Fruit fly (Drosophila melanogaster): ENCODE data around the gene CG15629.

The CG15629 gene

DNA sequence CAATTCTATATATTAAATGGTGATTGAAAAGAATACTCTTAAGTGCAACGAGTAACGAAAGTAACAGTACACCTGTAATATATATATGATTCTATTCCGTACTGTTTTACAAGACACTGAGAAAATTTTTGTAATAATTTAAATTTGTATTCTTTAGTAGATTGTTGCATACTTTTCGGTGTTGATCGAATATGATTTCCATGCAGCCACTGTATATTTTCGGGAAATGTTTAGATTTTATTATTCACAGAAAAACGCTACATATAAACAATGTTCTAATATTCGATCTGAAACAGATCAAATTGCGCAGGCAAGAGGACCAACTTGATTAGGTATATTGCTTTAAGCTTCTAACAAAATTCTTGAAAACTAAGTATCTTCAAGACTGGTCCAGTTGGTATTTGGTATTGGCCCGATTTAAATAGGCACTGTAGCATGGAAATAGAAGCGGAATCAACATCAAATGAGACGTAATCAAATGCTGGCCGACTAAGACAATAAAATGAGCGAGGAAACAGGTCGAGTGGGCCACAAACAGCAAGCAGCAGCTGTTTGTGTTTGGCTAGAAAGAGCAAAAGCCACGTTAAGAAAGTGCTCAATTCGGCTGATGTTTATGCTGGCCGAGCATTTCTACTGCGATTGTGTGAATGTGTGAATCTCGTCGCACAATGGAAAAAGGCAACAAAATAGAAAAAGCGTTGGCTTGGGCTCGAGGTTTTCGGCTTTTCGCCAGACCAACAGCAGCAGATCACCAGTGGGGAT lies at the start of gene CG15629:
CG15629 (plus strand) TSS at position 749 of the 762 bp plus-strand sequence.
- TF ChIP-seq CG17801 (GFP tag; optimal IDR thresholded peaks at IDR 0.05; ENCODE audit: partially characterized antibody): no peak

dm6 chr2L:4793780-4794523 lies 18.9 kb upstream of the CG15629 start, which contains the start of gene fipi:
Gene fipi (minus strand): TSS chr2L:4794044.
- TF ChIP-seq CG17801 (GFP tag; optimal IDR thresholded peaks at IDR 0.05; ENCODE audit: partially characterized antibody): no peak

dm6 chr2L:4794524-4794804 lies 18.3 kb upstream of the CG15629 start, which contains the start of gene CG3294:
Gene CG3294 (plus strand): TSS chr2L:4794549.
- TF ChIP-seq CG17801 (GFP tag; optimal IDR thresholded peaks at IDR 0.05; ENCODE audit: partially characterized antibody): no peak

DNA sequence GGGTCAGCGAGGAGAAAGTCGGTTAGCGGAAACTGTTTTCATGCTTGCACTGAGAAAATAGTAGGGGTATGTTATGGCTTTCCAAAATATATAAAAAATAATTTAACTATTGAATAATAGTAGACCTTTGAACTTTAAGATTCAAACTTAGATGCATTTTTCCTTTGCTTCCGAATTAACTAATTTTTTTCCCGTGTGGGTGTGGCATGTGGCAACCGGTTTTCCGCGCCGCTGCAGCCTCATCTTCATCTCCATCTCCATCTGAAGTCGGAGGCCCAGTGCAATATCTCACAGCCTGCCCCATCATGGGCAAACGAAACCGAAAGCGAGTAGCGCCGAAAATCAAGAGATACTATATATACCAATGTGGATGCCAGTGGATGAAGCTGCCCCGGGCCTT lies 15.2 kb upstream of the CG15629 start:
- TF ChIP-seq CG17801 (GFP tag; optimal IDR thresholded peaks at IDR 0.05; ENCODE audit: partially characterized antibody): no peak

DNA sequence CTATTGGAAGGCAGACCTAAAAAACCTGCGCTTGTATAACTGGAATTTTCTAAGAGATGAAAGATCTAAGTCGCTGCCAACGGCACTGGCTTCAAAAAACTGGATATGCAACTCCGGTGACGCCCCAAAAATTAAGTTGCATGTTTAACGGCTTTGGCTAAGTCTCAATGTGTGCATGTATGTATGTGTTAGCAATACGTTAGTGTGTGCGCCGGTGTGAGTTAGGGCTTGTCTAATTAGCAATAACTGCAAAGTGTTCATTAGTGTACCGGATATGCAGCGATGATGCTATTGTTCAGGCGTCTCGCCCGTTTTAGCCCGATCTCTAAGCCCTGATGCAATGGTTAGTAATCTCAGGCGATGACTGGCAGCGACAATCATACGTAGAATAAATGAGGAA lies 13.9 kb upstream of the CG15629 start:
- TF ChIP-seq CG17801 (GFP tag; optimal IDR thresholded peaks at IDR 0.05; ENCODE audit: partially characterized antibody): no peak

- TF ChIP-seq CG17801 (GFP tag; optimal IDR thresholded peaks at IDR 0.05; ENCODE audit: partially characterized antibody): no peak
Observed at dm6 chr2L:4800033-4800432, 12.8 kb upstream of the CG15629 start.

dm6 chr2L:4801705-4802216 lies 11.0 kb upstream of the CG15629 start, which contains the start of gene slf:
Gene slf (minus strand): TSS chr2L:4801923.
- TF ChIP-seq CG17801 (GFP tag; optimal IDR thresholded peaks at IDR 0.05; ENCODE audit: partially characterized antibody): no peak

- no peak for TF ChIP-seq CG17801 (GFP tag; optimal IDR thresholded peaks at IDR 0.05; ENCODE audit: partially characterized antibody)
Observed at dm6 chr2L:4806109-4806508, 6.7 kb upstream of the CG15629 start.

- TF ChIP-seq CG17801 (GFP tag; optimal IDR thresholded peaks at IDR 0.05; ENCODE audit: partially characterized antibody): no peak
Observed at dm6 chr2L:4807953-4808604, 4.7 kb upstream of the CG15629 start.

DNA sequence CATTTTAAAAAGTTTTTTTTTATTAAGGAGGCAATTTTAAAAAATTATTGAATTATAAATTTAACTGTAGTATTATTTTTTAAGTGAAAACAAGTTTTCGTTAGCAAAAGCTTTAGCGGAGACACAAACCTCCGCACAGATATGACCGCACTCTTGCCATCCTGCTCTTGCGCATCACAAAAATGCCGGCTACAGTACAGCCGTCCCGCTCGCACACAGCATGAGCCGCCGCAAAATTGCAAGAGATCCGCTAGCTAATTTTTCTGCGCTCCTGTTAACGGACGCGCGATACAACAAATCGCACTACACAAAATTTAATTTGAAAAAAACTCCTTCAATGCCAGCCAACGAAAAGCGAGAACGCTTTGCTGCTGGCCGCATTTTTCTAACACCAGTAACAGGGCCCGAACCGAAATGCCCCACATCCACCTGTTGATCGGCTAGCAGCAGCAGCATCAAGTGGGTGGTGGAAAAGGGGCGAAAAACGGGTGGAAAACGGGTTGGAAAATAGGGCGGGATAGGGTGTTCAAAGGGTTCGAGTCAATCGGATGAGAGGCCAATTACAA lies 2.7 kb upstream of the CG15629 start:
- TF ChIP-seq CG17801 (GFP tag; optimal IDR thresholded peaks at IDR 0.05; ENCODE audit: partially characterized antibody): peak; percentile 62

dm6 chr2L:4810697-4811490 lies 1.9 kb upstream of the CG15629 start:
- no peak for TF ChIP-seq CG17801 (GFP tag; optimal IDR thresholded peaks at IDR 0.05; ENCODE audit: partially characterized antibody)

dm6 chr2L:4811491-4812058 lies 1.2 kb upstream of the CG15629 start:
- TF ChIP-seq CG17801 (GFP tag; optimal IDR thresholded peaks at IDR 0.05; ENCODE audit: partially characterized antibody): no peak

DNA sequence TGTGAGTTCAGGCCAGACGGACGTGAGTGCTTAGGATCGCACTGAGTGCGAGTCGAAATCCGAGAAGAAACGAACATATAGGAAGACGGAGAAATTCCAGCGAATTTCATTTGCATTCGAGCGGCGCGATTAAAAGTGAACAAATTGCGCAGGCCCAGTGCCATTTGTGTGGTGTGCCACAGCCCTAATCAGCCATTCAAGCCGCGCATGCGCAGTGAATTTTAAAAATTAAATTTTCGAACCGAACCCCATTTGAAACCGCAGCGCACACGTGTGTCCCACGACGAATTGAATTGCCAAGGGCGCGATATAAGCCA lies 172 bp downstream of the CG15629 start:
- TF ChIP-seq CG17801 (GFP tag; optimal IDR thresholded peaks at IDR 0.05; ENCODE audit: partially characterized antibody): no peak

DNA sequence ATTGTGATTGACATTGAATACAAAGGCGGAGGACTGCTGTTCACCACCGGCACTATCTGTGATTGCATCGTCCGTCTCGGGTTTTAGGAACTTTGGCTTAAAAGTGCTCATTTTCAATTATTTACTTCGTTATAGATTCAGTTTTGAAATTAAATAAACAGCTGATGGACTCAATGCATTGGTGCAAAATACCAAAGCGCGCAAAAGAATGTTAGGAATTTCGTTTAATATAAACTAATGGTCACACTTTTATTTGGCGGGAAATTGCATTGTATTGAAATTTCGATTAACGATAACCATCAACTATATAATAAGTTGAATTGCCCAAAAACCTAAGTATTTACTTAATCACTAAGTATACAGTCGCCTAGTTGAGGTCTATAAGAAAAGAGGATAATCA lies 5.2 kb downstream of the CG15629 start, which contains the start of gene CG3225:
CG3225 (minus strand) TSS at position 190 of the 400 bp plus-strand sequence.
- no peak for TF ChIP-seq CG17801 (GFP tag; optimal IDR thresholded peaks at IDR 0.05; ENCODE audit: partially characterized antibody)

All from ovary, adult (tissue).